Fruit fly (Drosophila melanogaster) whole organism, embryonic: ENCODE results near the gene hiro.
A peak's percentile ranks its signal among the peaks of the same experiment; 100 is the strongest.

ENCODE experiments used
- Atf3 ChIP-seq: fragments of 200-800 bp; sonication (Bioruptor generic); optimal IDR thresholded peaks from 3 replicates; lab custom pipeline; 2016; ENCODE audit warnings: missing biosample characterization, missing genetic modification characterization
- CG11695 ChIP-seq: fragments of 200-800 bp; sonication (Bioruptor generic); IDR thresholded peaks from 3 replicates; pipeline ENCODE4 v1.3.6; 2022; ENCODE audit warnings: missing biosample characterization, missing genetic modification characterization
- CG13123 ChIP-seq: fragments of 200-800 bp; sonication (Bioruptor generic); optimal IDR thresholded peaks from 2 replicates; lab custom pipeline; 2016; ENCODE audit warnings: missing biosample characterization, missing genetic modification characterization
- CG13424 ChIP-seq: fragments of 200-800 bp; sonication (Bioruptor generic); optimal IDR thresholded peaks from 2 replicates; lab custom pipeline; 2019; ENCODE audit warnings: missing biosample characterization, mild to moderate bottlenecking, missing genetic modification characterization, moderate library complexity
- CG13775 ChIP-seq: fragments of 200-800 bp; sonication (Bioruptor generic); optimal IDR thresholded peaks from 3 replicates; lab custom pipeline; 2017; ENCODE audit warnings: missing biosample characterization, mild to moderate bottlenecking, missing genetic modification characterization
- CG1529 ChIP-seq: fragments of 200-800 bp; sonication (Bioruptor generic); optimal IDR thresholded peaks from 3 replicates; lab custom pipeline; 2018; ENCODE audit warnings: missing biosample characterization, missing genetic modification characterization
- CG1602 ChIP-seq: fragments of 200-800 bp; sonication (Bioruptor generic); optimal IDR thresholded peaks from 3 replicates; lab custom pipeline; 2016; ENCODE audit warnings: missing biosample characterization, missing genetic modification characterization
- CG16815 ChIP-seq: fragments of 200-800 bp; sonication (Bioruptor generic); optimal IDR thresholded peaks from 3 replicates; lab custom pipeline; 2017; ENCODE audit warnings: missing biosample characterization, mild to moderate bottlenecking, missing genetic modification characterization
- CG18011 ChIP-seq: fragments of 200-800 bp; sonication (Bioruptor generic); optimal IDR thresholded peaks from 2 replicates; lab custom pipeline; 2017; ENCODE audit warnings: missing biosample characterization, missing genetic modification characterization, mild to moderate bottlenecking, moderate library complexity, missing genotype
- CG2116 ChIP-seq: fragments of 200-800 bp; sonication (Bioruptor generic); optimal IDR thresholded peaks from 3 replicates; lab custom pipeline; 2018; ENCODE audit warnings: missing biosample characterization, mild to moderate bottlenecking, missing genetic modification characterization
- CG2129 ChIP-seq: fragments of 200-800 bp; sonication (Bioruptor generic); IDR thresholded peaks from 2 replicates; pipeline ENCODE4 v1.3.6; 2022; ENCODE audit warnings: missing biosample characterization, missing genetic modification characterization; ENCODE audit not compliant: partially characterized antibody
- CG2875 ChIP-seq: fragments of 200-800 bp; sonication (Bioruptor generic); optimal IDR thresholded peaks from 2 replicates; lab custom pipeline; 2017; ENCODE audit warnings: missing biosample characterization, mild to moderate bottlenecking, missing genetic modification characterization, missing genetic modification reagents
- CG31224 ChIP-seq: fragments of 200-800 bp; sonication (Bioruptor generic); IDR thresholded peaks from 2 replicates; pipeline ENCODE4 v1.3.6; 2022; ENCODE audit warnings: missing biosample characterization, missing genetic modification characterization
- CG32772 ChIP-seq: fragments of 200-800 bp; sonication (Bioruptor generic); IDR thresholded peaks from 2 replicates; pipeline ENCODE4 v1.3.6; 2022; ENCODE audit warnings: missing biosample characterization, missing genetic modification characterization
- CG4404 ChIP-seq: fragments of 200-800 bp; sonication (Bioruptor generic); IDR thresholded peaks from 2 replicates; pipeline ENCODE4 v1.3.6; 2022; ENCODE audit warnings: missing biosample characterization, missing genetic modification characterization
- CG6254 ChIP-seq: fragments of 200-800 bp; sonication (Bioruptor generic); optimal IDR thresholded peaks from 3 replicates; lab custom pipeline; 2017; ENCODE audit warnings: mild to moderate bottlenecking, missing biosample characterization, missing genetic modification reagents, missing genetic modification characterization
- CG6765 ChIP-seq: fragments of 200-800 bp; sonication (Bioruptor generic); optimal IDR thresholded peaks from 3 replicates; lab custom pipeline; 2017; ENCODE audit warnings: missing biosample characterization, mild to moderate bottlenecking, missing genetic modification characterization
- CG6791 ChIP-seq: fragments of 200-800 bp; sonication (Bioruptor generic); IDR thresholded peaks from 3 replicates; pipeline ENCODE4 v1.3.6; 2022; ENCODE audit warnings: missing biosample characterization, missing genetic modification characterization; ENCODE audit not compliant: partially characterized antibody
- CG8281 ChIP-seq: fragments of 200-800 bp; sonication (Bioruptor generic); optimal IDR thresholded peaks from 2 replicates; lab custom pipeline; 2018; ENCODE audit warnings: missing biosample characterization, mild to moderate bottlenecking, missing genetic modification characterization, moderate library complexity
- CG8290 ChIP-seq, 3 experiments: fragments of 200-800 bp; sonication (Bioruptor generic); optimal IDR thresholded peaks; 2 replicates each; lab custom pipeline; 2016 to 2019; ENCODE audit warnings: missing biosample characterization in 3 of 3, missing genetic modification characterization in 3 of 3, mild to moderate bottlenecking in 2 of 3, moderate library complexity in 1 of 3
- CHES-1-like ChIP-seq: fragments of 200-800 bp; sonication (Bioruptor generic); optimal IDR thresholded peaks from 2 replicates; lab custom pipeline; 2016; ENCODE audit warnings: missing biosample characterization, missing genetic modification characterization
- Camta ChIP-seq: fragments of 200-800 bp; sonication (Bioruptor generic); optimal IDR thresholded peaks from 2 replicates; lab custom pipeline; 2016; ENCODE audit warnings: missing biosample characterization, missing genetic modification characterization
- Dek ChIP-seq: fragments of 200-800 bp; sonication (Bioruptor generic); optimal IDR thresholded peaks from 3 replicates; lab custom pipeline; 2019; ENCODE audit warnings: missing biosample characterization, mild to moderate bottlenecking, missing genetic modification characterization, moderate library complexity
- Ets97D ChIP-seq: fragments of 200-800 bp; sonication (Bioruptor generic); optimal IDR thresholded peaks from 3 replicates; lab custom pipeline; 2016; ENCODE audit warnings: missing biosample characterization, missing genetic modification characterization
- Fer2 ChIP-seq: fragments of 200-800 bp; sonication (Bioruptor generic); optimal IDR thresholded peaks from 2 replicates; lab custom pipeline; 2018; ENCODE audit warnings: missing biosample characterization, mild to moderate bottlenecking, missing genetic modification characterization, moderate library complexity
- Hr78 ChIP-seq, 2 experiments: fragments of 200-800 bp in 1 of 2; fragments of >200 bp in 1 of 2; sonication (Bioruptor generic) in 1 of 2; optimal IDR thresholded peaks; 2 replicates each; lab custom pipeline; 2017 to 2019; ENCODE audit warnings: missing biosample characterization in 2 of 2, missing genetic modification characterization in 2 of 2, mild to moderate bottlenecking in 1 of 2, moderate library complexity in 1 of 2
- NK7.1 ChIP-seq: fragments of 200-800 bp; sonication (Bioruptor generic); optimal IDR thresholded peaks from 3 replicates; lab custom pipeline; 2016; ENCODE audit warnings: missing biosample characterization, missing genetic modification characterization
- Nf-YC ChIP-seq: fragments of 200-800 bp; optimal IDR thresholded peaks from 3 replicates; lab custom pipeline; 2019; ENCODE audit warnings: missing biosample characterization, mild to moderate bottlenecking, missing genetic modification characterization, moderate library complexity
- Poxn ChIP-seq: fragments of 200-800 bp; sonication (Bioruptor generic); IDR thresholded peaks from 2 replicates; pipeline ENCODE4 v1.3.6; 2022; ENCODE audit warnings: missing biosample characterization, missing genetic modification characterization
- Xbp1 ChIP-seq: fragments of 200-800 bp; sonication (Bioruptor generic); optimal IDR thresholded peaks from 3 replicates; lab custom pipeline; 2016; ENCODE audit warnings: missing biosample characterization, mild to moderate bottlenecking, missing genetic modification characterization
- ab ChIP-seq: fragments of 200-800 bp; sonication (Bioruptor generic); optimal IDR thresholded peaks from 2 replicates; lab custom pipeline; 2016; ENCODE audit warnings: missing biosample characterization, missing genetic modification characterization
- abd-A ChIP-seq: fragments of 200-800 bp; sonication (Bioruptor generic); optimal IDR thresholded peaks from 3 replicates; lab custom pipeline; 2019; ENCODE audit warnings: missing biosample characterization, mild to moderate bottlenecking, missing genetic modification characterization, moderate library complexity
- aop ChIP-seq: fragments of 200-800 bp; sonication (Bioruptor generic); IDR thresholded peaks from 2 replicates; pipeline ENCODE4 v1.3.6; 2022; ENCODE audit warnings: missing biosample characterization, missing genetic modification characterization
- ato ChIP-seq: fragments of 200-800 bp; sonication (Bioruptor generic); IDR thresholded peaks from 2 replicates; pipeline ENCODE4 v1.3.6; 2022; ENCODE audit warnings: missing biosample characterization, missing genetic modification characterization; ENCODE audit not compliant: partially characterized antibody
- dan ChIP-seq: fragments of 200-800 bp; sonication (Bioruptor generic); IDR thresholded peaks from 2 replicates; pipeline ENCODE4 v1.3.6; 2022; ENCODE audit warnings: missing biosample characterization, missing genetic modification characterization
- dpn ChIP-seq, 2 experiments: fragments of 200-800 bp; sonication (Bioruptor generic); optimal IDR thresholded peaks; 3 replicates each; lab custom pipeline; 2016; ENCODE audit warnings: missing biosample characterization in 2 of 2, missing genetic modification characterization in 2 of 2
- ems ChIP-seq: fragments of 200-800 bp; sonication (Bioruptor generic); optimal IDR thresholded peaks from 3 replicates; lab custom pipeline; 2016; ENCODE audit warnings: missing biosample characterization, missing genetic modification characterization
- fu2 ChIP-seq: fragments of 200-800 bp; sonication (Bioruptor generic); optimal IDR thresholded peaks from 2 replicates; lab custom pipeline; 2016; ENCODE audit warnings: missing biosample characterization, missing genetic modification characterization
- gce ChIP-seq: fragments of 200-800 bp; sonication (Bioruptor generic); IDR thresholded peaks from 3 replicates; pipeline ENCODE4 v1.3.6; 2022; ENCODE audit warnings: missing biosample characterization, missing genetic modification characterization
- gfzf ChIP-seq: fragments of 200-800 bp; sonication (Bioruptor generic); optimal IDR thresholded peaks from 2 replicates; lab custom pipeline; 2016; ENCODE audit warnings: missing biosample characterization, mild to moderate bottlenecking, missing genetic modification characterization, moderate library complexity
- hth ChIP-seq: fragments of >200 bp; optimal IDR thresholded peaks from 2 replicates; lab custom pipeline; 2017; ENCODE audit warnings: inconsistent platforms
- insv ChIP-seq, 2 experiments: fragments of 200-800 bp; sonication (Bioruptor generic); optimal IDR thresholded peaks; 3 replicates each; lab custom pipeline; 2016 to 2018; ENCODE audit warnings: missing biosample characterization in 2 of 2, missing genetic modification characterization in 2 of 2
- jigr1 ChIP-seq: fragments of 200-800 bp; sonication (Bioruptor generic); IDR thresholded peaks from 3 replicates; pipeline ENCODE4 v1.3.6; 2022; ENCODE audit warnings: missing biosample characterization, missing genetic modification characterization
- jing ChIP-seq: fragments of 200-800 bp; sonication (Bioruptor generic); optimal IDR thresholded peaks from 2 replicates; lab custom pipeline; 2018; ENCODE audit warnings: missing biosample characterization, mild to moderate bottlenecking, missing genetic modification characterization
- phol ChIP-seq: fragments of 200-800 bp; sonication (Bioruptor generic); optimal IDR thresholded peaks from 3 replicates; lab custom pipeline; 2018; ENCODE audit warnings: missing biosample characterization, mild to moderate bottlenecking, missing genetic modification characterization, moderate library complexity
- ro ChIP-seq: fragments of 200-800 bp; sonication (Bioruptor generic); IDR thresholded peaks from 2 replicates; pipeline ENCODE4 v1.3.6; 2022; ENCODE audit warnings: missing biosample characterization, missing genetic modification characterization
- sima ChIP-seq: fragments of 200-800 bp; sonication (Bioruptor generic); optimal IDR thresholded peaks from 2 replicates; lab custom pipeline; 2016; ENCODE audit warnings: missing biosample characterization, missing genetic modification characterization
- unpg ChIP-seq: fragments of 200-800 bp; sonication (Bioruptor generic); optimal IDR thresholded peaks from 3 replicates; lab custom pipeline; 2018; ENCODE audit warnings: missing biosample characterization, mild to moderate bottlenecking, missing genetic modification characterization, moderate library complexity
- usp ChIP-seq: fragments of >200 bp; optimal IDR thresholded peaks from 2 replicates; lab custom pipeline; 2017; ENCODE audit warnings: missing biosample characterization, missing genetic modification characterization
- zen2 ChIP-seq: fragments of 200-800 bp; sonication (Bioruptor generic); IDR thresholded peaks from 3 replicates; pipeline ENCODE4 v1.3.6; 2022; ENCODE audit warnings: missing biosample characterization, missing genetic modification characterization; ENCODE audit not compliant: partially characterized antibody

Gene hiro

DNA sequence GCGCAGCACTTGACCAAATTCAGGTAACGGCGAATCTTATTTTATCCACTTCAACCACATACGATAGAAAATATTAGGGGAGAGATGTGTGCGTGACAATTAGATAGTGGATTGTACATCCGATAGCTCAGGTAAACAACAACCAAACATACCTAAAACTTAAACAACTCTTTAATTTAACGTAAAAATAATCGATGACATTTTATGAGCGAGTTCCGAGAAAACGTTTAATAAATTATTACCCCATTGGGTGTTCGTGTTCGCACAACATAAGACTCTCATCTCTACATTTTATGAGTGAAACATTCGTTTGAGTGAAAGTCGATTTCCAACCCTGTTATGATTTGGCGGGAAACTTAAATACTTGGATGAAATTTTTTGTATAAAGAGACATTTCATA, 7.5 kb downstream of the hiro start, which contains the start of gene CG17129 (continued):
- TF ChIP-seq gfzf: peak; percentile 25
- peak; percentile 83 for TF ChIP-seq Xbp1 (GFP tag; lab: Kevin White, UChicago)
- no peak for TF ChIP-seq jigr1 (GFP tag; lab: Robert Waterston, UW)
- peak; percentile 73 for TF ChIP-seq Ets97D (GFP tag; lab: Kevin White, UChicago)
- TF ChIP-seq CG8281 (tag; lab: Kevin White, UChicago): no peak
- TF ChIP-seq jing (GFP tag; lab: Kevin White, UChicago): no peak
- TF ChIP-seq CG1602 (GFP tag; lab: Kevin White, UChicago): peak; percentile 57
- TF ChIP-seq CG18011: peak; percentile 55
- peak; percentile 75 for TF ChIP-seq unpg (GFP tag; lab: Kevin White, UChicago)
- peak; percentile 79 for TF ChIP-seq CG2116
- no peak for TF ChIP-seq ro (GFP tag; lab: Robert Waterston, UW)
- peak; percentile 83 for TF ChIP-seq phol (tag; lab: Kevin White, UChicago)
- peak; percentile 32 for TF ChIP-seq CG1529
- peak; percentile 58 for TF ChIP-seq CG31224 (GFP tag; lab: Robert Waterston, UW)
- TF ChIP-seq CG11695 (GFP tag; lab: Robert Waterston, UW): peak; percentile 63; the same call in 1 of the 3 replicates
- TF ChIP-seq gce (GFP tag; lab: Robert Waterston, UW): no peak
- peak; percentile 58 for TF ChIP-seq CG16815
- TF ChIP-seq CG32772 (GFP tag; lab: Robert Waterston, UW): peak; percentile 67
- TF ChIP-seq ato (GFP tag; lab: Robert Waterston, UW): peak; percentile 68; the same call in 1 of the 2 replicates
- peak; percentile 83 for TF ChIP-seq CHES-1-like (GFP tag; lab: Kevin White, UChicago)
- no peak for TF ChIP-seq usp (GFP tag; lab: Kevin White, UChicago)
- peak; percentile 75 for TF ChIP-seq CG4404
- TF ChIP-seq CG6254 (GFP tag; lab: Kevin White, UChicago): no peak
- TF ChIP-seq CG6791 (GFP tag; lab: Robert Waterston, UW): peak; percentile 90
- peak; percentile 85 to 86 for TF ChIP-seq dpn (GFP tag; optimal IDR thresholded peaks at IDR 0.05; lab: Kevin White, UChicago)
- TF ChIP-seq Nf-YC (tag; lab: Kevin White, UChicago): peak; percentile 74
- TF ChIP-seq NK7.1 (GFP tag; lab: Kevin White, UChicago): peak; percentile 60
- TF ChIP-seq Poxn: no peak
- TF ChIP-seq CG2875 (GFP tag; lab: Kevin White, UChicago): peak; percentile 27
- TF ChIP-seq Fer2 (tag; lab: Kevin White, UChicago): peak; percentile 28
- 0 out of 2 replicates have a peak, but pooled peaks have one; percentile 34 for TF ChIP-seq dan (GFP tag; lab: Robert Waterston, UW)
- no peak for TF ChIP-seq Hr78 (GFP tag; optimal IDR thresholded peaks at IDR 0.05; lab: Kevin White, UChicago)
- TF ChIP-seq CG2129 (GFP tag; lab: Robert Waterston, UW): peak; percentile 94
- peak; percentile 78 for TF ChIP-seq CG13424 (tag; lab: Kevin White, UChicago)
- TF ChIP-seq hth (lab: Kevin White, UChicago): no peak
- TF ChIP-seq Dek: peak; percentile 60
- peak; percentile 74 for TF ChIP-seq Camta (GFP tag; lab: Kevin White, UChicago)
- peak; percentile 10 for TF ChIP-seq CG6765
- peak; percentile 48 for TF ChIP-seq CG13123 (GFP tag; lab: Kevin White, UChicago)
- TF ChIP-seq fu2: peak; percentile 75
- TF ChIP-seq sima: peak; percentile 28
- TF ChIP-seq insv (GFP tag; optimal IDR thresholded peaks at IDR 0.05; lab: Kevin White, UChicago): peak in 1 of 2 experiments; percentile 34
- TF ChIP-seq zen2 (GFP tag; lab: Robert Waterston, UW): peak; percentile 94
- TF ChIP-seq Atf3: peak; percentile 66
- no peak for TF ChIP-seq ab (GFP tag; lab: Kevin White, UChicago)
- TF ChIP-seq CG8290 (GFP tag; optimal IDR thresholded peaks at IDR 0.05; lab: Kevin White, UChicago): peak; percentile 51
- TF ChIP-seq CG8290 (tag; optimal IDR thresholded peaks at IDR 0.05; lab: Kevin White, UChicago): no peak
- no peak for TF ChIP-seq abd-A (tag; lab: Kevin White, UChicago)
- TF ChIP-seq CG13775: peak; percentile 78
- TF ChIP-seq aop: no peak
- TF ChIP-seq ems (GFP tag; lab: Kevin White, UChicago): no peak
